Fruit fly (Drosophila melanogaster): Measurements from ENCODE around the gene CG14074.

The CG14074 gene

dm6 chr3L:18852223-18852622 lies 13.8 kb upstream of the CG14074 start (continued):
- TF ChIP-seq YL-1 (GFP tag; optimal IDR thresholded peaks at IDR 0.05) (no peak), crol (GFP tag; IDR thresholded peaks at IDR 0.05) (peak; percentile 80), Abd-B (GFP tag; optimal IDR thresholded peaks at IDR 0.05) (no peak), CG17829 (tag; optimal IDR thresholded peaks at IDR 0.05) (no peak), so (GFP tag; IDR thresholded peaks at IDR 0.05) (no peak), CG2199 (GFP tag; IDR thresholded peaks at IDR 0.05) (0 out of 3 replicates have a peak, but pooled peaks have one; percentile 74)

dm6 chr3L:18853439-18853838 lies 12.6 kb upstream of the CG14074 start:
- TF ChIP-seq phol (tag; optimal IDR thresholded peaks at IDR 0.05), result peak; percentile 53
- TF ChIP-seq CG14710 (tag; optimal IDR thresholded peaks at IDR 0.05), result no peak
- TF ChIP-seq HLH3B (GFP tag; IDR thresholded peaks at IDR 0.05), result no peak
- TF ChIP-seq pros (GFP tag; optimal IDR thresholded peaks at IDR 0.05), result peak; percentile 7
- 0 out of 3 replicates have a peak, but pooled peaks have one; percentile 24 for TF ChIP-seq CG2199 (GFP tag; IDR thresholded peaks at IDR 0.05)
- TF ChIP-seq crol (GFP tag; IDR thresholded peaks at IDR 0.05), result peak; percentile 88; the same call in 1 of the 2 replicates
- 0 out of 2 replicates have a peak, but pooled peaks have one; percentile 26 for TF ChIP-seq CG32767 (GFP tag; IDR thresholded peaks at IDR 0.05)
- peak; percentile 9 for TF ChIP-seq scrt (GFP tag; optimal IDR thresholded peaks at IDR 0.05)
- no peak for TF ChIP-seq HLHmδ (GFP tag; optimal IDR thresholded peaks at IDR 0.05)
- no peak for TF ChIP-seq ttk (GFP tag; IDR thresholded peaks at IDR 0.05)

- TF ChIP-seq CG8924 (tag; optimal IDR thresholded peaks at IDR 0.05) (peak; percentile 53), CG18476 (GFP tag; optimal IDR thresholded peaks at IDR 0.05) (peak; percentile 49), Hr39 (optimal IDR thresholded peaks at IDR 0.05) (no peak), CG2199 (GFP tag; IDR thresholded peaks at IDR 0.05) (0 out of 3 replicates have a peak, but pooled peaks have one; percentile 86), nerfin-1 (tag; optimal IDR thresholded peaks at IDR 0.05) (peak; percentile 71), Ets65A (GFP tag) (peak; percentile 64), Nf-YB (GFP tag; optimal IDR thresholded peaks at IDR 0.05) (peak; percentile 90), MESR4 (GFP tag; optimal IDR thresholded peaks at IDR 0.05) (no peak), chinmo (GFP tag; IDR thresholded peaks at IDR 0.05; ENCODE audit: partially characterized antibody) (0 out of 4 replicates have a peak, but pooled peaks have one; percentile 5), pros (GFP tag; optimal IDR thresholded peaks at IDR 0.05) (peak; percentile 62), CG32532 (GFP tag; IDR thresholded peaks at IDR 0.05) (no peak), Myb (GFP tag; optimal IDR thresholded peaks at IDR 0.05) (no peak), D (optimal IDR thresholded peaks at IDR 0.05) (peak; percentile 45), D (GFP tag; optimal IDR thresholded peaks at IDR 0.05) (no peak), CG31224 (GFP tag; IDR thresholded peaks at IDR 0.05) (no peak), seq (GFP tag; IDR thresholded peaks at IDR 0.05) (peak; percentile 84), Nf-YC (tag; optimal IDR thresholded peaks at IDR 0.05) (peak; percentile 84), cg (GFP tag; optimal IDR thresholded peaks at IDR 0.05) (peak; percentile 37), Deaf1 (tag; optimal IDR thresholded peaks at IDR 0.05) (no peak), klu (GFP tag; IDR thresholded peaks at IDR 0.05) (no peak)
Observed at dm6 chr3L:18854412-18854811, 11.6 kb upstream of the CG14074 start.

- TF ChIP-seq Ets65A (GFP tag) (peak; percentile 46), CG2678 (tag; optimal IDR thresholded peaks at IDR 0.05) (no peak), CG12236 (GFP tag; optimal IDR thresholded peaks at IDR 0.05) (no peak), ewg (GFP tag; optimal IDR thresholded peaks at IDR 0.05) (peak; percentile 37), Nf-YB (GFP tag; optimal IDR thresholded peaks at IDR 0.05) (peak; percentile 73), CG7963 (GFP tag; IDR thresholded peaks at IDR 0.05; ENCODE audit: partially characterized antibody) (no peak), CG7372 (GFP tag; IDR thresholded peaks at IDR 0.05) (peak; percentile 75; the same call in 1 of the 2 replicates), Nf-YC (tag; optimal IDR thresholded peaks at IDR 0.05) (peak; percentile 92), Deaf1 (tag; optimal IDR thresholded peaks at IDR 0.05) (peak; percentile 93), NC2α (GFP tag; optimal IDR thresholded peaks at IDR 0.05) (no peak), fd96Cb (tag; optimal IDR thresholded peaks at IDR 0.05) (no peak)
Observed at dm6 chr3L:18860467-18860866, 5.6 kb upstream of the CG14074 start.
